Worm (Caenorhabditis elegans) whole organism, L3 larva: Measurements from ENCODE around the gene btb-7.

ENCODE experiments used
- R02D3.7 ChIP-seq: fragments of 150-350 bp; optimal IDR thresholded peaks from 2 replicates; lab custom pipeline; 2014; ENCODE audit warnings: missing biosample characterization, missing genetic modification characterization
- ama-1 ChIP-seq: fragments of 150-350 bp; optimal IDR thresholded peaks from 2 replicates; lab custom pipeline; 2018
- ceh-28 ChIP-seq: fragments of 150-350 bp; optimal IDR thresholded peaks from 2 replicates; lab custom pipeline; 2014; ENCODE audit warnings: missing biosample characterization, missing genetic modification reagents, missing genetic modification characterization
- hmg-11 ChIP-seq: sonication (generic microtip); optimal IDR thresholded peaks from 2 replicates; lab custom pipeline; 2016; ENCODE audit warnings: missing genetic modification characterization, missing compliant biosample characterization
- mdl-1 ChIP-seq: fragments of 150-350 bp; optimal IDR thresholded peaks from 2 replicates; lab custom pipeline; 2014; ENCODE audit warnings: missing biosample characterization, missing genetic modification characterization
- nhr-23 ChIP-seq: fragments of 150-350 bp; optimal IDR thresholded peaks from 2 replicates; lab custom pipeline; 2014; ENCODE audit warnings: missing biosample characterization, missing genetic modification reagents, missing genetic modification characterization
- nhr-237 ChIP-seq: fragments of 150-350 bp; optimal IDR thresholded peaks from 2 replicates; lab custom pipeline; 2014; ENCODE audit warnings: missing biosample characterization, missing genetic modification characterization
- nhr-76 ChIP-seq: fragments of 150-350 bp; sonication (generic microtip); optimal IDR thresholded peaks from 5 replicates; lab custom pipeline; 2014; ENCODE audit warnings: missing biosample characterization, missing genetic modification characterization
- pha-4 ChIP-seq: fragments of 150-350 bp; optimal IDR thresholded peaks from 2 replicates; lab custom pipeline; 2014; ENCODE audit warnings: missing biosample characterization, missing genetic modification reagents, missing genetic modification characterization

ce11 chrII:1742535-1742934 lies 29.5 kb downstream of the btb-7 start, which contains the start of gene F36H5.12:
- TF ChIP-seq mdl-1 (tag; lab: Kevin White, UChicago) (no peak), hmg-11 (tag; lab: Kevin White, UChicago) (no peak), nhr-76 (tag; lab: Kevin White, UChicago) (no peak), pha-4 (tag; lab: Kevin White, UChicago) (no peak), R02D3.7 (tag; lab: Kevin White, UChicago) (no peak), ama-1 (lab: Kevin White, UChicago) (no peak), ceh-28 (no peak), nhr-23 (no peak), nhr-237 (tag; lab: Kevin White, UChicago) (no peak)
